Worm (Caenorhabditis elegans) whole organism, L2 larva: ENCODE results near the gene dct-11.

ENCODE experiments used
- C34F6.9 ChIP-seq: fragments of 150-350 bp; optimal IDR thresholded peaks from 2 replicates; lab custom pipeline; 2014; ENCODE audit warnings: missing biosample characterization, missing genetic modification characterization
- F13H6.1 ChIP-seq: sonication (generic microtip); optimal IDR thresholded peaks from 2 replicates; lab custom pipeline; 2016; ENCODE audit warnings: missing genetic modification characterization, missing compliant biosample characterization
- R02D3.7 ChIP-seq: fragments of 150-350 bp; optimal IDR thresholded peaks from 2 replicates; lab custom pipeline; 2014; ENCODE audit warnings: missing biosample characterization, missing genetic modification characterization
- Y55F3AM.14 ChIP-seq: fragments of 200-800 bp; sonication (Bioruptor generic); optimal IDR thresholded peaks from 2 replicates; lab custom pipeline; 2018; ENCODE audit warnings: mild to moderate bottlenecking, missing genetic modification characterization, missing compliant biosample characterization
- aly-2 ChIP-seq: fragments of 150-350 bp; optimal IDR thresholded peaks from 2 replicates; lab custom pipeline; 2014; ENCODE audit warnings: missing biosample characterization, missing genetic modification characterization
- ama-1 ChIP-seq: fragments of 150-350 bp; optimal IDR thresholded peaks from 2 replicates; lab custom pipeline; 2018; ENCODE audit warnings: inconsistent platforms
- blmp-1 ChIP-seq: sonication (generic microtip); optimal IDR thresholded peaks from 2 replicates; lab custom pipeline; 2017; ENCODE audit warnings: missing genetic modification characterization, mild to moderate bottlenecking, missing compliant biosample characterization, antibody characterized with exemption, moderate library complexity; ENCODE audit not compliant: insufficient read depth
- ceh-16 ChIP-seq: fragments of 150-350 bp; optimal IDR thresholded peaks from 2 replicates; lab custom pipeline; 2014; ENCODE audit warnings: missing biosample characterization, missing genetic modification characterization
- crh-2 ChIP-seq: sonication (generic microtip); optimal IDR thresholded peaks from 2 replicates; lab custom pipeline; 2017; ENCODE audit warnings: missing biosample characterization, missing genetic modification characterization
- egl-27 ChIP-seq: sonication (generic microtip); optimal IDR thresholded peaks from 3 replicates; lab custom pipeline; 2017; ENCODE audit warnings: missing biosample characterization, missing genetic modification reagents, missing genetic modification characterization
- elt-1 ChIP-seq: fragments of 150-350 bp; optimal IDR thresholded peaks from 2 replicates; lab custom pipeline; 2014; ENCODE audit warnings: missing biosample characterization, missing genetic modification characterization
- fos-1 ChIP-seq: fragments of 150-350 bp; optimal IDR thresholded peaks from 2 replicates; lab custom pipeline; 2014; ENCODE audit warnings: missing biosample characterization, missing genetic modification characterization
- gmeb-1 ChIP-seq: fragments of 150-350 bp; optimal IDR thresholded peaks from 2 replicates; lab custom pipeline; 2014; ENCODE audit warnings: missing biosample characterization, missing genetic modification characterization
- lin-13 ChIP-seq: fragments of 150-350 bp; optimal IDR thresholded peaks from 2 replicates; lab custom pipeline; 2014; ENCODE audit warnings: missing biosample characterization, missing genetic modification reagents, missing genetic modification characterization
- lin-39 ChIP-seq: fragments of 150-350 bp; optimal IDR thresholded peaks from 2 replicates; lab custom pipeline; 2014; ENCODE audit warnings: missing biosample characterization, missing genetic modification reagents, missing genetic modification characterization
- mab-5 ChIP-seq: fragments of 150-350 bp; optimal IDR thresholded peaks from 2 replicates; lab custom pipeline; 2014; ENCODE audit warnings: missing biosample characterization, missing genetic modification characterization
- mbf-1 ChIP-seq: sonication (generic microtip); optimal IDR thresholded peaks from 2 replicates; lab custom pipeline; 2017; ENCODE audit warnings: missing biosample characterization, missing genetic modification characterization
- nhr-12 ChIP-seq: fragments of 150-350 bp; optimal IDR thresholded peaks from 2 replicates; lab custom pipeline; 2014; ENCODE audit warnings: missing biosample characterization, missing genetic modification characterization
- nhr-129 ChIP-seq: fragments of 150-350 bp; optimal IDR thresholded peaks from 2 replicates; lab custom pipeline; 2014; ENCODE audit warnings: missing biosample characterization, missing genetic modification characterization
- nhr-23 ChIP-seq: fragments of 150-350 bp; optimal IDR thresholded peaks from 2 replicates; lab custom pipeline; 2014; ENCODE audit warnings: missing biosample characterization, missing genetic modification reagents, missing genetic modification characterization
- nhr-237 ChIP-seq: fragments of 150-350 bp; optimal IDR thresholded peaks from 2 replicates; lab custom pipeline; 2014; ENCODE audit warnings: missing biosample characterization, missing genetic modification characterization
- nhr-25 ChIP-seq: fragments of 150-350 bp; sonication (generic microtip); optimal IDR thresholded peaks from 3 replicates; lab custom pipeline; 2014; ENCODE audit warnings: missing biosample characterization, missing genetic modification characterization
- nhr-6 ChIP-seq: fragments of 150-350 bp; optimal IDR thresholded peaks from 2 replicates; lab custom pipeline; 2014; ENCODE audit warnings: missing biosample characterization, missing genetic modification characterization
- peb-1 ChIP-seq: fragments of 150-350 bp; optimal IDR thresholded peaks from 2 replicates; lab custom pipeline; 2014; ENCODE audit warnings: missing biosample characterization, missing genetic modification characterization
- sma-3 ChIP-seq: sonication (generic microtip); optimal IDR thresholded peaks from 2 replicates; lab custom pipeline; 2016; ENCODE audit warnings: missing genetic modification reagents, missing genetic modification characterization, missing compliant biosample characterization
- snpc-4 ChIP-seq: fragments of 150-350 bp; optimal IDR thresholded peaks from 2 replicates; lab custom pipeline; 2014; ENCODE audit warnings: missing biosample characterization, missing genetic modification characterization
- unc-39 ChIP-seq: fragments of 150-350 bp; optimal IDR thresholded peaks from 2 replicates; lab custom pipeline; 2014; ENCODE audit warnings: missing biosample characterization, missing genetic modification characterization
- unc-55 ChIP-seq: fragments of 150-350 bp; sonication (generic microtip); optimal IDR thresholded peaks from 3 replicates; lab custom pipeline; 2014; ENCODE audit warnings: missing biosample characterization, missing genetic modification reagents, missing genetic modification characterization
- zag-1 ChIP-seq: fragments of 150-350 bp; optimal IDR thresholded peaks from 2 replicates; lab custom pipeline; 2014; ENCODE audit warnings: missing biosample characterization, missing genetic modification characterization
- ztf-1 ChIP-seq: fragments of 200-800 bp; sonication (Bioruptor generic); conservative IDR thresholded peaks from 2 replicates; pipeline ENCODE4 v1.3.6; 2022; ENCODE audit warnings: missing genetic modification characterization, missing compliant biosample characterization
- ztf-11 ChIP-seq: sonication (generic microtip); optimal IDR thresholded peaks from 2 replicates; lab custom pipeline; 2017; ENCODE audit warnings: missing biosample characterization, missing genetic modification characterization
- ztf-4 ChIP-seq: fragments of 150-350 bp; optimal IDR thresholded peaks from 2 replicates; lab custom pipeline; 2014; ENCODE audit warnings: missing biosample characterization, missing genetic modification characterization

Gene dct-11

ce11 chrX:5839643-5840042 is at the start of gene dct-11:
Gene dct-11, minus strand, starts transcription at chrX:5839778.
- TF ChIP-seq egl-27 (tag; lab: Kevin White, UChicago), result no peak
- TF ChIP-seq peb-1 (tag; lab: Kevin White, UChicago), result no peak
- no peak for TF ChIP-seq blmp-1 (tag; lab: Kevin White, UChicago)
- TF ChIP-seq nhr-12, result no peak
- TF ChIP-seq aly-2 (tag; lab: Kevin White, UChicago), result no peak
- TF ChIP-seq sma-3, result no peak
- peak; percentile 28 for TF ChIP-seq F13H6.1 (tag; lab: Kevin White, UChicago)
- no peak for TF ChIP-seq elt-1 (tag; lab: Kevin White, UChicago)
- TF ChIP-seq fos-1 (tag; lab: Kevin White, UChicago), result peak; percentile 79
- TF ChIP-seq Y55F3AM.14 (GFP tag; lab: Kevin White, UChicago), result no peak
- no peak for TF ChIP-seq nhr-6 (tag; lab: Kevin White, UChicago)
- TF ChIP-seq ceh-16 (tag; lab: Kevin White, UChicago), result no peak
- no peak for TF ChIP-seq R02D3.7
- TF ChIP-seq gmeb-1, result no peak
- no peak for TF ChIP-seq zag-1 (tag; lab: Kevin White, UChicago)
- no peak for TF ChIP-seq lin-13 (GFP tag; lab: Kevin White, UChicago)
- no peak for TF ChIP-seq ztf-11 (tag; lab: Kevin White, UChicago)
- TF ChIP-seq nhr-129 (tag; lab: Kevin White, UChicago), result peak; percentile 6
- TF ChIP-seq ama-1, result no peak
- TF ChIP-seq C34F6.9, result no peak
- no peak for TF ChIP-seq ztf-1 (GFP tag; lab: Robert Waterston, UW)
- no peak for TF ChIP-seq lin-39 (tag; lab: Kevin White, UChicago)
- no peak for TF ChIP-seq snpc-4 (tag; lab: Kevin White, UChicago)
- no peak for TF ChIP-seq nhr-25
- no peak for TF ChIP-seq unc-39 (tag; lab: Kevin White, UChicago)
- no peak for TF ChIP-seq nhr-237 (tag; lab: Kevin White, UChicago)
- TF ChIP-seq mab-5 (tag; lab: Kevin White, UChicago), result no peak
- peak; percentile 39 for TF ChIP-seq crh-2
- no peak for TF ChIP-seq mbf-1 (tag; lab: Kevin White, UChicago)

ce11 chrX:5885565-5885964 is 46.0 kb upstream of the dct-11 start, which contains the start of gene flp-7:
Gene flp-7, plus strand, starts transcription at chrX:5885865.
- TF ChIP-seq unc-39 (tag; lab: Kevin White, UChicago) (no peak), ztf-11 (tag; lab: Kevin White, UChicago) (no peak), unc-55 (GFP tag; lab: Kevin White, UChicago) (no peak), C34F6.9 (no peak), R02D3.7 (no peak)

ce11 chrX:5877039-5877438 is 37.5 kb upstream of the dct-11 start:
- TF ChIP-seq unc-39 (tag; lab: Kevin White, UChicago), result no peak
- TF ChIP-seq blmp-1 (tag; lab: Kevin White, UChicago), result no peak
- TF ChIP-seq peb-1 (tag; lab: Kevin White, UChicago), result no peak

- TF ChIP-seq nhr-23 (tag; lab: Kevin White, UChicago) (no peak), ceh-16 (tag; lab: Kevin White, UChicago) (no peak), unc-55 (GFP tag; lab: Kevin White, UChicago) (peak; percentile 60), snpc-4 (tag; lab: Kevin White, UChicago) (no peak)
These were observed 36.0 kb upstream of the dct-11 start, which contains the start of gene F49E10.4 for ce11 chrX:5875567-5875966. Gene F49E10.4, plus strand, starts transcription at chrX:5875867.

- TF ChIP-seq peb-1 (tag; lab: Kevin White, UChicago) (no peak), fos-1 (tag; lab: Kevin White, UChicago) (no peak), ceh-16 (tag; lab: Kevin White, UChicago) (no peak), aly-2 (tag; lab: Kevin White, UChicago) (no peak), ztf-4 (tag; lab: Kevin White, UChicago) (no peak), unc-39 (tag; lab: Kevin White, UChicago) (no peak), mab-5 (tag; lab: Kevin White, UChicago) (no peak), nhr-25 (no peak)
These were observed 32.6 kb upstream of the dct-11 start for ce11 chrX:5872153-5872552.

- no peak for TF ChIP-seq gmeb-1
- TF ChIP-seq nhr-129 (tag; lab: Kevin White, UChicago), result peak; percentile 1
These were observed 30.0 kb upstream of the dct-11 start for ce11 chrX:5869603-5870002.
